Worm (Caenorhabditis elegans) whole organism, young adult: ENCODE measurements around the gene rabr-4.

Source experiments
- B0035.1 ChIP-seq: sonication (generic microtip); optimal IDR thresholded peaks from 2 replicates; lab custom pipeline; 2016; ENCODE audit warnings: missing genetic modification characterization, mild to moderate bottlenecking, missing compliant biosample characterization, missing genotype, missing genetic modification reagents
- D2030.7 ChIP-seq: fragments of 200-800 bp; sonication (Bioruptor generic); IDR thresholded peaks from 2 replicates; pipeline ENCODE4 v1.3.6; 2022; ENCODE audit warnings: missing genetic modification reagents, missing genetic modification characterization, missing compliant biosample characterization
- F10E7.11 ChIP-seq: sonication (generic microtip); optimal IDR thresholded peaks from 2 replicates; lab custom pipeline; 2017; ENCODE audit warnings: mild to moderate bottlenecking, missing genetic modification characterization, moderate library complexity, missing compliant biosample characterization
- F39B2.1 ChIP-seq: fragments of 200-800 bp; sonication (Bioruptor generic); IDR thresholded peaks from 2 replicates; pipeline ENCODE4 v1.3.6; 2022; ENCODE audit warnings: missing genetic modification reagents, missing genetic modification characterization, missing compliant biosample characterization
- F49E8.2 ChIP-seq: sonication (generic microtip); optimal IDR thresholded peaks from 3 replicates; lab custom pipeline; 2017; ENCODE audit warnings: missing genetic modification characterization, mild to moderate bottlenecking, missing compliant biosample characterization, antibody characterized with exemption, moderate library complexity; ENCODE audit not compliant: insufficient read depth
- T26A5.8 ChIP-seq: sonication (generic microtip); optimal IDR thresholded peaks from 2 replicates; lab custom pipeline; 2016; ENCODE audit warnings: missing genetic modification characterization, missing compliant biosample characterization
- Y53G8AR.9 ChIP-seq: fragments of 200-800 bp; sonication (Bioruptor generic); conservative IDR thresholded peaks from 2 replicates; pipeline ENCODE4 v1.3.6; 2022; ENCODE audit warnings: missing genetic modification reagents, missing genetic modification characterization, missing compliant biosample characterization
- Y67H2A.10 ChIP-seq: fragments of 200-800 bp; sonication (Bioruptor generic); conservative IDR thresholded peaks from 2 replicates; pipeline ENCODE4 v1.3.6; 2022; ENCODE audit warnings: missing genetic modification reagents, missing genetic modification characterization, missing compliant biosample characterization
- ama-1 ChIP-seq, 3 experiments: fragments of 150-350 bp in 1 of 3; sonication (generic microtip) in 2 of 3; optimal IDR thresholded peaks; 2 replicates each; lab custom pipeline; 2014 to 2018; ENCODE audit warnings: missing biosample characterization in 2 of 3, missing genetic modification characterization in 2 of 3, missing genetic modification reagents in 2 of 3
- attf-5 ChIP-seq: fragments of 200-800 bp; sonication (Bioruptor generic); optimal IDR thresholded peaks from 2 replicates; lab custom pipeline; 2018; ENCODE audit warnings: mild to moderate bottlenecking, missing genetic modification characterization, missing compliant biosample characterization
- bed-1 ChIP-seq: fragments of 200-800 bp; sonication (Bioruptor generic); IDR thresholded peaks from 2 replicates; pipeline ENCODE4 v1.3.6; 2022; ENCODE audit warnings: missing genetic modification reagents, missing genetic modification characterization, missing compliant biosample characterization
- bed-2 ChIP-seq: fragments of 200-800 bp; sonication (Bioruptor generic); IDR thresholded peaks from 2 replicates; pipeline ENCODE4 v1.3.6; 2022; ENCODE audit warnings: missing genetic modification reagents, missing genetic modification characterization, missing compliant biosample characterization
- cebp-1 ChIP-seq, 2 experiments: fragments of 200-800 bp in 1 of 2; sonication (Bioruptor generic) in 1 of 2; sonication (generic microtip) in 1 of 2; IDR thresholded peaks in 1 of 2; optimal IDR thresholded peaks in 1 of 2; 2 replicates each; pipeline versions ENCODE4 v1.3.6 to Lab custom; 2017 to 2022; ENCODE audit warnings: missing compliant biosample characterization in 2 of 2, missing genetic modification characterization in 2 of 2, mild to moderate bottlenecking in 1 of 2, missing genetic modification reagents in 1 of 2, moderate library complexity in 1 of 2
- cebp-2 ChIP-seq: fragments of 200-800 bp; sonication (Bioruptor generic); IDR thresholded peaks from 2 replicates; pipeline ENCODE4 v1.3.6; 2022; ENCODE audit warnings: missing genetic modification characterization, missing compliant biosample characterization
- ceh-27 ChIP-seq: fragments of 200-800 bp; sonication (Bioruptor generic); optimal IDR thresholded peaks from 2 replicates; lab custom pipeline; 2018; ENCODE audit warnings: mild to moderate bottlenecking, missing genetic modification characterization, moderate library complexity, missing compliant biosample characterization
- ceh-58 ChIP-seq: fragments of 200-800 bp; sonication (Bioruptor generic); IDR thresholded peaks from 2 replicates; pipeline ENCODE4 v1.3.6; 2022; ENCODE audit warnings: missing genetic modification characterization, missing compliant biosample characterization
- ceh-91 ChIP-seq: fragments of 200-800 bp; sonication (Bioruptor generic); IDR thresholded peaks from 2 replicates; pipeline ENCODE4 v1.3.6; 2022; ENCODE audit warnings: missing genetic modification reagents, missing genetic modification characterization, missing compliant biosample characterization
- chd-7 ChIP-seq: sonication (generic microtip); optimal IDR thresholded peaks from 2 replicates; lab custom pipeline; 2016; ENCODE audit warnings: mild to moderate bottlenecking, missing genetic modification characterization, moderate library complexity, missing compliant biosample characterization
- egl-44 ChIP-seq: fragments of 200-800 bp; sonication (Bioruptor generic); IDR thresholded peaks from 2 replicates; pipeline ENCODE4 v1.3.6; 2022; ENCODE audit warnings: missing genetic modification reagents, missing genetic modification characterization, missing compliant biosample characterization
- egrh-3 ChIP-seq: fragments of 200-800 bp; sonication (Bioruptor generic); IDR thresholded peaks from 2 replicates; pipeline ENCODE4 v1.3.6; 2022; ENCODE audit warnings: missing genetic modification reagents, missing genetic modification characterization, missing compliant biosample characterization
- ets-4 ChIP-seq: fragments of 200-800 bp; sonication (Bioruptor generic); optimal IDR thresholded peaks from 2 replicates; lab custom pipeline; 2018; ENCODE audit warnings: mild to moderate bottlenecking, missing genetic modification characterization, missing compliant biosample characterization
- hlh-12 ChIP-seq: sonication (generic microtip); optimal IDR thresholded peaks from 2 replicates; lab custom pipeline; 2016; ENCODE audit warnings: missing genetic modification characterization, missing compliant biosample characterization
- lag-1 ChIP-seq: fragments of 200-800 bp; sonication (Bioruptor generic); IDR thresholded peaks from 2 replicates; pipeline ENCODE4 v1.3.6; 2022; ENCODE audit warnings: missing genetic modification reagents, missing genetic modification characterization, missing compliant biosample characterization
- lin-26 ChIP-seq: fragments of 200-800 bp; sonication (Bioruptor generic); IDR thresholded peaks from 2 replicates; pipeline ENCODE4 v1.3.6; 2022; ENCODE audit warnings: missing genetic modification reagents, missing genetic modification characterization, missing compliant biosample characterization
- lin-54 ChIP-seq: fragments of 200-800 bp; sonication (Bioruptor generic); optimal IDR thresholded peaks from 2 replicates; lab custom pipeline; 2018; ENCODE audit warnings: mild to moderate bottlenecking, missing genetic modification characterization, missing compliant biosample characterization
- lir-1 ChIP-seq: fragments of 200-800 bp; sonication (Bioruptor generic); conservative IDR thresholded peaks from 2 replicates; pipeline ENCODE4 v1.3.6; 2022; ENCODE audit warnings: missing genetic modification reagents, missing genetic modification characterization, missing compliant biosample characterization
- lsy-27 ChIP-seq: sonication (generic microtip); optimal IDR thresholded peaks from 2 replicates; lab custom pipeline; 2017; ENCODE audit warnings: missing genetic modification characterization, mild to moderate bottlenecking, missing compliant biosample characterization, antibody characterized with exemption, missing genotype, borderline replicate concordance; ENCODE audit not compliant: insufficient read depth
- madf-8 ChIP-seq: fragments of 200-800 bp; sonication (Bioruptor generic); conservative IDR thresholded peaks from 2 replicates; pipeline ENCODE4 v1.3.6; 2022; ENCODE audit warnings: missing genetic modification reagents, missing genetic modification characterization, missing compliant biosample characterization
- mcd-1 ChIP-seq: fragments of 200-800 bp; sonication (Bioruptor generic); IDR thresholded peaks from 2 replicates; pipeline ENCODE4 v1.3.6; 2022; ENCODE audit warnings: missing genetic modification reagents, missing genetic modification characterization, missing compliant biosample characterization
- nfya-2 ChIP-seq: fragments of 200-800 bp; sonication (Bioruptor generic); IDR thresholded peaks from 2 replicates; pipeline ENCODE4 v1.3.6; 2022; ENCODE audit warnings: missing genetic modification reagents, missing genetic modification characterization, missing compliant biosample characterization
- nhr-120 ChIP-seq: fragments of 200-800 bp; sonication (Bioruptor generic); IDR thresholded peaks from 2 replicates; pipeline ENCODE4 v1.3.6; 2022; ENCODE audit warnings: missing genetic modification characterization, missing compliant biosample characterization
- nhr-27 ChIP-seq: fragments of 200-800 bp; sonication (Bioruptor generic); optimal IDR thresholded peaks from 2 replicates; lab custom pipeline; 2018; ENCODE audit warnings: mild to moderate bottlenecking, missing genetic modification characterization, moderate library complexity, missing compliant biosample characterization
- nhr-80 ChIP-seq: sonication (generic microtip); optimal IDR thresholded peaks from 2 replicates; lab custom pipeline; 2016; ENCODE audit warnings: missing genetic modification characterization, missing compliant biosample characterization
- sea-2 ChIP-seq: fragments of 200-800 bp; sonication (Bioruptor generic); IDR thresholded peaks from 2 replicates; pipeline ENCODE4 v1.3.6; 2022; ENCODE audit warnings: missing genetic modification characterization, missing compliant biosample characterization
- snpc-1.1 ChIP-seq: sonication (generic microtip); optimal IDR thresholded peaks from 2 replicates; lab custom pipeline; 2017; ENCODE audit warnings: missing genetic modification characterization, mild to moderate bottlenecking, missing compliant biosample characterization, antibody characterized with exemption, moderate library complexity, missing genotype, missing genetic modification reagents; ENCODE audit not compliant: insufficient read depth
- snpc-1.3 ChIP-seq: sonication (generic microtip); optimal IDR thresholded peaks from 2 replicates; lab custom pipeline; 2017; ENCODE audit warnings: missing genetic modification characterization, mild to moderate bottlenecking, missing compliant biosample characterization, antibody characterized with exemption, moderate library complexity, missing genotype, missing genetic modification reagents; ENCODE audit not compliant: insufficient read depth
- tbx-9 ChIP-seq: sonication (generic microtip); optimal IDR thresholded peaks from 2 replicates; lab custom pipeline; 2016; ENCODE audit warnings: borderline replicate concordance, missing genetic modification characterization, inconsistent platforms, missing compliant biosample characterization
- tlf-1 ChIP-seq: fragments of 200-800 bp; sonication (Bioruptor generic); optimal IDR thresholded peaks from 2 replicates; lab custom pipeline; 2018; ENCODE audit warnings: mild to moderate bottlenecking, missing genetic modification characterization, missing compliant biosample characterization
- ztf-22 ChIP-seq: fragments of 200-800 bp; sonication (Bioruptor generic); optimal IDR thresholded peaks from 2 replicates; lab custom pipeline; 2018; ENCODE audit warnings: mild to moderate bottlenecking, missing genetic modification characterization, moderate library complexity, missing compliant biosample characterization
- ztf-6 ChIP-seq: fragments of 200-800 bp; sonication (Bioruptor generic); IDR thresholded peaks from 2 replicates; pipeline ENCODE4 v1.3.6; 2022; ENCODE audit warnings: missing genetic modification reagents, missing genetic modification characterization, missing compliant biosample characterization

Gene rabr-4

ce11 chrV:16155111-16155510, 39.6 kb upstream of the rabr-4 start, which contains the start of gene str-97:
str-97 (minus strand) TSS chrV:16155211.
- TF ChIP-seq T26A5.8 (no peak), nhr-80 (no peak)

DNA sequence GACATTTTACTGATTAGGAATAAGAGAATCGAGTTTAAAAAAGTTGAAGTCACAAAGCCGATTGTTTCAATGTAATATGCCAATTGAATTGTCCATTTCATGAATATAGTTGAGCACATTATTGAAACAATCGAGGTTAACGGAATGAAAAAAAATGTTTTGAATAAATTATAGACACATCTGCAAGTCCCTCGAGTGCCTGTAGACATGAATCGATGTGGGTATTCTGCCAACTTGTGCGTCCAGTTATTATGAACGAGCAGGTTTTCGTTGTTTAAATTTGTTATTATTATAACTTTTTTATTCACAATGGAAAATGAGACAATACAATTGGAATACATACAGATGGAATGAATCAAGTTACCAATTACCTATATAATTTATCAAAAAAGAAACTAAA, 36.3 kb upstream of the rabr-4 start, which contains the start of gene str-99:
Gene str-99 (minus strand): TSS at position 101 of the 400 bp plus-strand sequence.
- TF ChIP-seq ceh-91 (no peak), chd-7 (tag; lab: Kevin White, UChicago) (no peak), snpc-1.3 (tag; lab: Kevin White, UChicago) (no peak), nfya-2 (GFP tag; lab: Robert Waterston, UW) (no peak), nhr-80 (no peak), lag-1 (no peak), F10E7.11 (no peak), Y53G8AR.9 (GFP tag; lab: Robert Waterston, UW) (no peak), madf-8 (GFP tag; lab: Robert Waterston, UW) (no peak), tbx-9 (tag; lab: Kevin White, UChicago) (no peak), cebp-2 (GFP tag; lab: Robert Waterston, UW) (no peak), B0035.1 (no peak), ama-1 (optimal IDR thresholded peaks at IDR 0.05; lab: Kevin White, UChicago) (no peak), ama-1 (GFP tag; optimal IDR thresholded peaks at IDR 0.05; lab: Kevin White, UChicago) (no peak)

- TF ChIP-seq lir-1 (GFP tag; lab: Robert Waterston, UW) (no peak), mcd-1 (GFP tag; lab: Robert Waterston, UW) (no peak), tlf-1 (GFP tag; lab: Kevin White, UChicago) (no peak), D2030.7 (GFP tag; lab: Robert Waterston, UW) (no peak), hlh-12 (tag; lab: Kevin White, UChicago) (no peak), sea-2 (GFP tag; lab: Robert Waterston, UW) (no peak), nhr-120 (GFP tag; lab: Robert Waterston, UW) (no peak), Y67H2A.10 (GFP tag; lab: Robert Waterston, UW) (no peak)
- TF ChIP-seq, all 124 proteins: peak for 0
Measured at ce11 chrV:16159594-16159993, 35.1 kb upstream of the rabr-4 start, which contains the start of gene F10A3.17. F10A3.17 (minus strand) TSS chrV:16159694.

ce11 chrV:16160087-16160486, 34.7 kb upstream of the rabr-4 start:
- TF ChIP-seq bed-2: no peak
- TF ChIP-seq ztf-6 (GFP tag; lab: Robert Waterston, UW): no peak
- TF ChIP-seq F39B2.1: no peak
- TF ChIP-seq F49E8.2 (tag; lab: Kevin White, UChicago): no peak
- no peak for TF ChIP-seq tbx-9 (tag; lab: Kevin White, UChicago)
- TF ChIP-seq chd-7 (tag; lab: Kevin White, UChicago): no peak
- TF ChIP-seq ets-4: no peak
- TF ChIP-seq cebp-1 (GFP tag; IDR thresholded peaks at IDR 0.05; lab: Robert Waterston, UW): peak; percentile 85
- peak; percentile 96 for TF ChIP-seq cebp-1 (tag; optimal IDR thresholded peaks at IDR 0.05; lab: Kevin White, UChicago)
- TF ChIP-seq, all 124 proteins: peak for 1

DNA sequence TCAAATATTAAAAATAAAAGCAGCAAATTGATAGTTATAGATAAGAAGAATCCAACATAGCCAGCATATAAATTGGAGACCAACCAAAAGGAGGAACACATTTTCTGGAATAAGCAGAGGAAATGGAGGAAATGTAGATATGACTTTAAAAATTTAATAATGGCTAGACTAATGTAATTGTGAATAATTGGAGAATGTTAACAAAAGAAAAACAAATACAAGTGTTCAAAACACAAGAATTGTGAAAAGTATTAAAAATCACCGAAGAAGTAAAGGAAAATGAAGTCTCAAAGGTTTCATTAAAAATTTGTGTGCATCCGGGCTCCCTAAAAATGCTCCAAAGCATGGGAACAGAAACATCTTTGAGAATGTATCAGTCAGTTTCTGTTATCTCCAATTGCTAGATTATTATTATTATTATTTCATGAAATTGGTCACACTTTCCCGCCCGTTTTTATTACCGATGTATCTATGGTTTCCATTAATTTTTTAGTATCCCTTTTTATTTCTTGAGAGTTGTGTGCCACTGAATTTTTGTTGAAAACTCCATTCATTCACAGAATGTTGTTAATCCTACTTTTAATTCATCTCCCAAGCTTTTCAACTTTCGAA, 32.5 kb upstream of the rabr-4 start, which contains the start of the genes str-109 and F10A3.11:
Gene str-109 (minus strand): TSS at position 101 of the 612 bp plus-strand sequence.
Gene F10A3.11 (plus strand): TSS at position 562 of the 612 bp plus-strand sequence.
- TF ChIP-seq ceh-58: no peak
- no peak for TF ChIP-seq egl-44
- no peak for TF ChIP-seq F10E7.11
- no peak for TF ChIP-seq lin-26 (GFP tag; lab: Robert Waterston, UW)
- TF ChIP-seq attf-5 (GFP tag; lab: Kevin White, UChicago): no peak
- no peak for TF ChIP-seq ceh-27 (GFP tag; lab: Kevin White, UChicago)
- TF ChIP-seq D2030.7 (GFP tag; lab: Robert Waterston, UW): no peak
- no peak for TF ChIP-seq nhr-27 (tag; lab: Kevin White, UChicago)
- TF ChIP-seq egrh-3 (GFP tag; lab: Robert Waterston, UW): no peak
- no peak for TF ChIP-seq snpc-1.1
- no peak for TF ChIP-seq lsy-27 (tag; lab: Kevin White, UChicago)
- TF ChIP-seq ztf-22: no peak
- no peak for TF ChIP-seq lin-54
- TF ChIP-seq bed-1 (GFP tag; lab: Robert Waterston, UW): no peak
